Fruit fly (Drosophila melanogaster): ENCODE results near the gene CG12016.

CG12016 gene

DNA sequence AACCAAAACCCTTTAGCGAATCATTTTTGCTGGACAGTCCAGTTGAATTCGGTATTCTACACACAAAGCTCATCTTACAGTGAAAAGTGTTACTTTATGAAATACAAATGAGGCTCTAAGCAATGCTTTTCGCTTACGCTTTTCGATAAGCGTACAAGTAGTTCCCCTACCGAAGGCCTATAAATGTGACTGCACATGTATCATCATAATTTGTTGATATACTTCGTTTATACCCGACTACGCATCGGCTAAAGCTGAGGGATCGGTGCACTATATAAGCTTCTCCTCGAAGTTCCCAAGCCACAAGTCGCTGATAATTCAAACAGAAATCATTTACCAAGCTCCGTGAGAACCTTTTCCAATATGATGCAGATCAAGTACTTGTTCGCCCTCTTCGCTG lies 49.9 kb downstream of the CG12016 start, which contains the start of gene Drs:
Gene Drs (plus strand): TSS at position 301 of the 400 bp plus-strand sequence.
- TF ChIP-seq ss (GFP tag; optimal IDR thresholded peaks at IDR 0.05) (no peak), Sox102F (GFP tag; optimal IDR thresholded peaks at IDR 0.05) (no peak), net (GFP tag; optimal IDR thresholded peaks at IDR 0.05) (no peak), CG11902 (GFP tag; optimal IDR thresholded peaks at IDR 0.05) (no peak)

Data from whole organism, prepupa.